Fruit fly (Drosophila melanogaster) whole organism, adult: ENCODE results near the gene CG31021.

ENCODE experiments used
- CG11617 ChIP-seq: fragments of 200-800 bp; sonication (Bioruptor generic); optimal IDR thresholded peaks from 2 replicates; lab custom pipeline; 2017; ENCODE audit warnings: mild to moderate bottlenecking, missing biosample characterization, missing genetic modification reagents, missing genetic modification characterization
- CG12768 ChIP-seq: fragments of 200-800 bp; sonication (Bioruptor generic); optimal IDR thresholded peaks from 2 replicates; lab custom pipeline; 2017; ENCODE audit warnings: missing biosample characterization, missing genetic modification characterization, mild to moderate bottlenecking, moderate library complexity, missing genetic modification reagents
- CG14711 ChIP-seq: fragments of 200-800 bp; sonication (Bioruptor generic); optimal IDR thresholded peaks from 2 replicates; lab custom pipeline; 2018; ENCODE audit warnings: missing biosample characterization, mild to moderate bottlenecking, missing genetic modification characterization, moderate library complexity
- CG1620 ChIP-seq: fragments of 200-800 bp; sonication (Bioruptor generic); optimal IDR thresholded peaks from 2 replicates; lab custom pipeline; 2016; ENCODE audit warnings: missing biosample characterization, missing genetic modification characterization
- CG5204 ChIP-seq: fragments of 200-800 bp; sonication (Bioruptor generic); optimal IDR thresholded peaks from 2 replicates; lab custom pipeline; 2016; ENCODE audit warnings: missing biosample characterization, missing genetic modification characterization
- CG7045 ChIP-seq: fragments of 200-800 bp; sonication (Bioruptor generic); optimal IDR thresholded peaks from 2 replicates; lab custom pipeline; 2017; ENCODE audit warnings: missing biosample characterization, mild to moderate bottlenecking, missing genetic modification characterization
- CG7101 ChIP-seq: fragments of 200-800 bp; sonication (Bioruptor generic); optimal IDR thresholded peaks from 2 replicates; lab custom pipeline; 2018; ENCODE audit warnings: missing biosample characterization, mild to moderate bottlenecking, missing genetic modification characterization, moderate library complexity
- Clk ChIP-seq: fragments of 200-800 bp; sonication (Bioruptor generic); optimal IDR thresholded peaks from 2 replicates; lab custom pipeline; 2017; ENCODE audit warnings: missing biosample characterization, missing genetic modification characterization
- Crg-1 ChIP-seq: fragments of 200-800 bp; sonication (Bioruptor generic); optimal IDR thresholded peaks from 2 replicates; lab custom pipeline; 2016; ENCODE audit warnings: missing biosample characterization, missing genetic modification characterization
- Hr96 ChIP-seq: fragments of 200-800 bp; sonication (Bioruptor generic); optimal IDR thresholded peaks from 2 replicates; lab custom pipeline; 2016; ENCODE audit warnings: missing biosample characterization, missing genetic modification characterization
- Mnt ChIP-seq: fragments of 200-800 bp; sonication (Bioruptor generic); optimal IDR thresholded peaks from 2 replicates; lab custom pipeline; 2016; ENCODE audit warnings: missing biosample characterization, mild to moderate bottlenecking, missing genetic modification characterization
- bab1 ChIP-seq: fragments of 200-800 bp; sonication (Bioruptor generic); optimal IDR thresholded peaks from 3 replicates; lab custom pipeline; 2019; ENCODE audit warnings: missing biosample characterization, mild to moderate bottlenecking, missing genetic modification characterization, moderate library complexity
- cic ChIP-seq: fragments of 200-800 bp; sonication (Bioruptor generic); optimal IDR thresholded peaks from 2 replicates; lab custom pipeline; 2017; ENCODE audit warnings: missing biosample characterization, mild to moderate bottlenecking, missing genetic modification characterization, moderate library complexity
- cnc ChIP-seq, 2 experiments: fragments of >200 bp; optimal IDR thresholded peaks; 2 replicates each; lab custom pipeline; 2017
- kay ChIP-seq: fragments of 200-800 bp; sonication (Bioruptor generic); peaks from one replicate; lab custom pipeline; 2016; ENCODE audit warnings: missing biosample characterization, missing genetic modification characterization, borderline replicate concordance
- ovo ChIP-seq: fragments of 200-800 bp; sonication (Bioruptor generic); optimal IDR thresholded peaks from 2 replicates; lab custom pipeline; 2016; ENCODE audit warnings: missing biosample characterization, missing genetic modification characterization
- pad ChIP-seq: fragments of 200-800 bp; sonication (Bioruptor generic); optimal IDR thresholded peaks from 3 replicates; lab custom pipeline; 2017; ENCODE audit warnings: missing biosample characterization, missing genetic modification characterization, mild to moderate bottlenecking, moderate library complexity, missing genetic modification reagents
- tj ChIP-seq: fragments of 200-800 bp; sonication (Bioruptor generic); optimal IDR thresholded peaks from 3 replicates; lab custom pipeline; 2017; ENCODE audit warnings: missing biosample characterization, mild to moderate bottlenecking, missing genetic modification characterization, moderate library complexity
- toe ChIP-seq: fragments of 200-800 bp; sonication (Bioruptor generic); optimal IDR thresholded peaks from 2 replicates; lab custom pipeline; 2016; ENCODE audit warnings: missing biosample characterization, missing genetic modification characterization

The CG31021 gene

DNA sequence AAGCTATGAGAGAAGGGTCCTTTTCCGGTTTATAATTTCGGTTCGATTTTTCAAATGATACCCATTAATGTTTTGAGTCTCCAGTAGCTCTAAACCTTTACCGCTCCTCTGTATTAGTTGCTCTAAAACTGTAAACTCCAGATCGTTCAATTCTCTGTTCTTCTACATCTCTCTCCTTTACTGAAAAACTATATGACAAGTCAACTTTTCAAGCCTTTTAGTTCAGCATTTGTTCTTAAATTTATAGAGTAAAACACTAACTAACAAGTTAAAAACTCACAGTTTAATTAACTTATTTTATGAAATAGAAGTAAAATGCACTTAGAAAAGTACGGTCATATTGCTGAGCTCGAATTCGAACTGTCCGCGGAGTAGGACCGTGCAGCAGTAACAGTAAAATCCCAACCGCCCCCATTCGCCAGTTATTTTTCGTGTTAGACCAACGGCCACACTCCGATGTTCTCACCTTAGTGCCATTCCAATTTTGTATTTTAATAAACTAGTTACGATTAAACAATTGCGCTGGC, 39.2 kb upstream of the CG31021 start:
- TF ChIP-seq cnc (optimal IDR thresholded peaks at IDR 0.05; lab: Kevin White, UChicago) (no peak), Hr96 (GFP tag; lab: Kevin White, UChicago) (no peak), CG5204 (GFP tag; lab: Kevin White, UChicago) (no peak), bab1 (GFP tag; lab: Kevin White, UChicago) (no peak), Mnt (no peak), CG1620 (GFP tag; lab: Kevin White, UChicago) (no peak), CG14711 (tag; lab: Kevin White, UChicago) (no peak), CG7045 (GFP tag; lab: Kevin White, UChicago) (no peak), CG11617 (no peak)

- TF ChIP-seq bab1 (GFP tag; lab: Kevin White, UChicago) (peak; percentile 34), tj (GFP tag; lab: Kevin White, UChicago) (peak; percentile 83), ovo (GFP tag; lab: Kevin White, UChicago) (peak; percentile 55), cic (GFP tag; lab: Kevin White, UChicago) (no peak), kay (GFP tag; lab: Kevin White, UChicago) (peak; percentile 29)
Measured at dm6 chr3R:30563260-30564080, 38.5 kb upstream of the CG31021 start.

DNA sequence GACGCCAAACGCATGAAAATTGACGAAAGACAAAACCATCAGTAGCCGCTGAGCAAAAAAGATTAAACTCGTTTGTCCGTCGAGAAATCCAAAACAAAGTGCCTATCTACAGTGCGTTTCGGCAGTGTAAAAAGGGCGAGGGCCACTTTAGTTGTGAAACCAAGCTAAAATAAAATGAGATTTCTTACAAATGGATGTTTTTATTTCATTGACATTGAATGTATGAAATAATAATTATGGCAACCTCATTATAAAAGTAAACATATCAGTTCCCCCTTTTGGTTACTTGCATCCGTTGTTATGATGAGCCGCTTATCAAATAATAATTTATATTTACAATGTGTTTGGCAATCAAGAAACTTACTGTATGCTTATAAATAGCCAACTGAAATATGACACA, 37.5 kb upstream of the CG31021 start:
- TF ChIP-seq CG12768 (GFP tag; lab: Kevin White, UChicago) (no peak), Mnt (no peak), cnc (optimal IDR thresholded peaks at IDR 0.05; lab: Kevin White, UChicago) (no peak), bab1 (GFP tag; lab: Kevin White, UChicago) (peak; percentile 24), toe (GFP tag; lab: Kevin White, UChicago) (no peak)

DNA sequence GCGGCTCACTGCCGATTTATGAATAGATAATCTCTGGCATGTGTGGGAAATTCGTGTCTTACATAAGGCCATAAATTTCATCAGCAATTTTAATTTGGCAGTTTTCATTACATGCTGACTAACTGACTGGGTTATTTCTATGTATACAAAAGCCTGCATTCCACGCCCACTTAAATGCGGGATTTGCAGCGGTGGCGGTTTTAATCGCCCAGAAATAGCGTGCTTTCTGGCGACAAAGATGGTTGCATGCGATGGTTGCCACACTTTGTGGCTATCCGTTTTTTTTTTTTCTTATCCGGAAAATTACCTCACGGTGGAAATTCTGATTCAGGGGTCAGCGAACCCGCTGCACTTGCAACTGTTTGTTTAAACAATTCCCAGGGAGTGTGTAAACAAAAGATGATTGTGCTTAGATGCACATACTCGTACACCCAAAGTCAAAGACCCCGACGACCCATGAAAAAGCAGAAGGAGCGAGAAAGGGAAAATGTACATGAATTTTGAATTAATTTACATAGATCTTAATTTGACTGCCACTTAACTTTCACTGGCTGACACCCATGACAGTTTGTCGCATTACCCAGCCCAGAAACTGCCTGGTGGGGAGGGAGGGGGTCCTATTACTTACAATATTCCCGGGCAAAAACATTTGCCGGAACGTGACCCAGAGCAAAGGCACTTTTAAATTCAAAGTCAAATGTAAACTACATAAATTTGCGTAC, 35.7 kb upstream of the CG31021 start:
- TF ChIP-seq Clk (no peak), toe (GFP tag; lab: Kevin White, UChicago) (no peak), bab1 (GFP tag; lab: Kevin White, UChicago) (no peak), CG5204 (GFP tag; lab: Kevin White, UChicago) (no peak), pad (GFP tag; lab: Kevin White, UChicago) (no peak), kay (GFP tag; lab: Kevin White, UChicago) (no peak), CG7101 (tag; lab: Kevin White, UChicago) (no peak)

- TF ChIP-seq kay (GFP tag; lab: Kevin White, UChicago): no peak
- TF ChIP-seq toe (GFP tag; lab: Kevin White, UChicago): no peak
- no peak for TF ChIP-seq CG1620 (GFP tag; lab: Kevin White, UChicago)
Measured at dm6 chr3R:30567215-30567614, 34.8 kb upstream of the CG31021 start.

DNA sequence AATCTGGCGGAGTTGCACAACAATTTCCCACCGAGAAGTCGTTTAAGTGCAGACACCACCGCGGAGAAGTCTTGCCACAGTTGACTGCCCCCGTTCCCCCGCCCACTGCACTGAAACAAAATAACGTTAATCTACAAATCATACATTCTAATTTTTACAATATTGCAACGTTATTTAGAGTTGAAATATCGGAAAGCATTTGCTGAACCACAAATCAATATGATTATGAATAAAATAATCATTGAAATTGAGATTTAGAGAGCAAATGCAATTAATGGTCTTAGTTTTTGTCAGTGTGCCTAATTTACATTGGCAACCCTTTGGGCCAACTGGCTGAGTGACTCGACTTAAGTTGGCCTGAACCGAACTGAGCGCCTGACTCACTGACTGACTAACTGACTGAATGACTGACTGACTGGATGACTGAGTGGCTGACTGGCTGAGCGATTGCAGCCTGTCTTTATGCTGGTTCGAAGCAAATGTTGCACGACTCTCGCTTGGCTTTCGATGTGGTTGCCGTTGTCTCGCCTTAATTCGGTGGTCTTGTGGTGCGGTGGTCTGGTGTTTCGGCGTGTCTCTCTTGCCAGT, 31.4 kb upstream of the CG31021 start:
- TF ChIP-seq cic (GFP tag; lab: Kevin White, UChicago): no peak
- TF ChIP-seq tj (GFP tag; lab: Kevin White, UChicago): no peak
- TF ChIP-seq CG11617: no peak
- TF ChIP-seq CG5204 (GFP tag; lab: Kevin White, UChicago): no peak
- no peak for TF ChIP-seq ovo (GFP tag; lab: Kevin White, UChicago)
- TF ChIP-seq cnc (optimal IDR thresholded peaks at IDR 0.05; lab: Kevin White, UChicago): no peak
- TF ChIP-seq CG14711 (tag; lab: Kevin White, UChicago): no peak
- no peak for TF ChIP-seq CG1620 (GFP tag; lab: Kevin White, UChicago)

- no peak for TF ChIP-seq ovo (GFP tag; lab: Kevin White, UChicago)
- no peak for TF ChIP-seq Hr96 (GFP tag; lab: Kevin White, UChicago)
- TF ChIP-seq bab1 (GFP tag; lab: Kevin White, UChicago): no peak
- TF ChIP-seq toe (GFP tag; lab: Kevin White, UChicago): no peak
- TF ChIP-seq Crg-1 (GFP tag; lab: Kevin White, UChicago): no peak
Measured at dm6 chr3R:30579129-30579528, 22.9 kb upstream of the CG31021 start, which contains the start of gene CG9702. CG9702 (plus strand) TSS chr3R:30579429.
